Fruit fly (Drosophila melanogaster) whole organism, embryonic: ENCODE measurements around the gene CG4382.

ENCODE experiments used
- Ada2b ChIP-seq: fragments of 200-800 bp; sonication (Bioruptor generic); IDR thresholded peaks from 2 replicates; pipeline ENCODE4 v1.3.6; 2022; ENCODE audit warnings: missing biosample characterization, missing genetic modification characterization
- Asciz ChIP-seq: fragments of 200-800 bp; sonication (Bioruptor generic); optimal IDR thresholded peaks from 2 replicates; lab custom pipeline; 2017; ENCODE audit warnings: missing biosample characterization, mild to moderate bottlenecking, missing genetic modification characterization, missing genetic modification reagents
- Blimp-1 ChIP-seq: fragments of 200-800 bp; sonication (Bioruptor generic); optimal IDR thresholded peaks from 3 replicates; lab custom pipeline; 2018; ENCODE audit warnings: missing biosample characterization, missing genetic modification characterization, mild to moderate bottlenecking, moderate library complexity, missing genetic modification reagents
- CG11504 ChIP-seq: fragments of 200-800 bp; sonication (Bioruptor generic); optimal IDR thresholded peaks from 3 replicates; lab custom pipeline; 2019; ENCODE audit warnings: missing biosample characterization, mild to moderate bottlenecking, missing genetic modification characterization, moderate library complexity
- CG11695 ChIP-seq: fragments of 200-800 bp; sonication (Bioruptor generic); IDR thresholded peaks from 3 replicates; pipeline ENCODE4 v1.3.6; 2022; ENCODE audit warnings: missing biosample characterization, missing genetic modification characterization
- CG12299 ChIP-seq: fragments of 200-800 bp; sonication (Bioruptor generic); optimal IDR thresholded peaks from 2 replicates; lab custom pipeline; 2018; ENCODE audit warnings: missing biosample characterization, mild to moderate bottlenecking, missing genetic modification characterization
- CG14014 ChIP-seq: fragments of 200-800 bp; sonication (Bioruptor generic); IDR thresholded peaks from 2 replicates; pipeline ENCODE4 v1.3.6; 2022; ENCODE audit warnings: missing biosample characterization, missing genetic modification characterization
- CG14441 ChIP-seq: fragments of 200-800 bp; sonication (Bioruptor generic); IDR thresholded peaks from 2 replicates; pipeline ENCODE4 v1.3.6; 2022; ENCODE audit warnings: missing biosample characterization, missing genetic modification characterization
- CG15601 ChIP-seq: fragments of 200-800 bp; sonication (Bioruptor generic); optimal IDR thresholded peaks from 3 replicates; lab custom pipeline; 2019; ENCODE audit warnings: missing biosample characterization, mild to moderate bottlenecking, missing genetic modification characterization, moderate library complexity
- CG1603 ChIP-seq: fragments of 200-800 bp; sonication (Bioruptor generic); optimal IDR thresholded peaks from 2 replicates; lab custom pipeline; 2019; ENCODE audit warnings: missing biosample characterization, mild to moderate bottlenecking, missing genetic modification characterization, moderate library complexity
- CG17359 ChIP-seq: fragments of 200-800 bp; sonication (Bioruptor generic); optimal IDR thresholded peaks from 3 replicates; lab custom pipeline; 2018; ENCODE audit warnings: missing biosample characterization, mild to moderate bottlenecking, missing genetic modification characterization, moderate library complexity
- CG18599 ChIP-seq: fragments of 200-800 bp; sonication (Bioruptor generic); optimal IDR thresholded peaks from 3 replicates; lab custom pipeline; 2017; ENCODE audit warnings: missing biosample characterization, missing genetic modification characterization, mild to moderate bottlenecking, moderate library complexity, missing genetic modification reagents
- CG2678 ChIP-seq: fragments of 200-800 bp; sonication (Bioruptor generic); optimal IDR thresholded peaks from 3 replicates; lab custom pipeline; 2019; ENCODE audit warnings: missing biosample characterization, mild to moderate bottlenecking, missing genetic modification characterization, moderate library complexity
- CG2875 ChIP-seq: fragments of 200-800 bp; sonication (Bioruptor generic); optimal IDR thresholded peaks from 2 replicates; lab custom pipeline; 2017; ENCODE audit warnings: missing biosample characterization, mild to moderate bottlenecking, missing genetic modification characterization, missing genetic modification reagents
- CG30403 ChIP-seq: fragments of 200-800 bp; sonication (Bioruptor generic); optimal IDR thresholded peaks from 3 replicates; lab custom pipeline; 2016; ENCODE audit warnings: missing biosample characterization, missing genetic modification characterization
- CG3065 ChIP-seq: fragments of 200-800 bp; sonication (Bioruptor generic); optimal IDR thresholded peaks from 2 replicates; lab custom pipeline; 2016; ENCODE audit warnings: missing biosample characterization, missing genetic modification characterization
- CG32532 ChIP-seq: fragments of 200-800 bp; sonication (Bioruptor generic); IDR thresholded peaks from 2 replicates; pipeline ENCODE4 v1.3.6; 2022; ENCODE audit warnings: missing biosample characterization, missing genetic modification characterization
- CG43689 ChIP-seq: fragments of 200-800 bp; sonication (Bioruptor generic); IDR thresholded peaks from 2 replicates; pipeline ENCODE4 v1.3.6; 2022; ENCODE audit warnings: missing biosample characterization, missing genetic modification characterization
- CG5180 ChIP-seq: fragments of 200-800 bp; sonication (Bioruptor generic); optimal IDR thresholded peaks from 3 replicates; lab custom pipeline; 2017; ENCODE audit warnings: missing biosample characterization, missing genetic modification characterization, mild to moderate bottlenecking, moderate library complexity, missing genetic modification reagents
- CG6854 ChIP-seq: fragments of 200-800 bp; sonication (Bioruptor generic); optimal IDR thresholded peaks from 3 replicates; lab custom pipeline; 2017; ENCODE audit warnings: missing biosample characterization, mild to moderate bottlenecking, missing genetic modification characterization
- CG8388 ChIP-seq: fragments of 200-800 bp; sonication (Bioruptor generic); optimal IDR thresholded peaks from 2 replicates; lab custom pipeline; 2019; ENCODE audit warnings: missing biosample characterization, mild to moderate bottlenecking, missing genetic modification characterization, moderate library complexity
- CG8924 ChIP-seq: fragments of 200-800 bp; optimal IDR thresholded peaks from 3 replicates; lab custom pipeline; 2019; ENCODE audit warnings: missing biosample characterization, mild to moderate bottlenecking, missing genetic modification characterization, moderate library complexity
- E2f1 ChIP-seq: fragments of 200-800 bp; sonication (Bioruptor generic); IDR thresholded peaks from 2 replicates; pipeline ENCODE4 v1.3.6; 2022; ENCODE audit warnings: missing biosample characterization, missing genetic modification characterization
- Fer2 ChIP-seq: fragments of 200-800 bp; sonication (Bioruptor generic); optimal IDR thresholded peaks from 2 replicates; lab custom pipeline; 2018; ENCODE audit warnings: missing biosample characterization, mild to moderate bottlenecking, missing genetic modification characterization, moderate library complexity
- Gug ChIP-seq: fragments of 200-800 bp; sonication (Bioruptor generic); IDR thresholded peaks from 4 replicates; pipeline ENCODE4 v1.3.6; 2022; ENCODE audit warnings: missing biosample characterization, missing genetic modification characterization
- HmgZ ChIP-seq: fragments of 200-800 bp; sonication (Bioruptor generic); optimal IDR thresholded peaks from 2 replicates; lab custom pipeline; 2018; ENCODE audit warnings: missing biosample characterization, mild to moderate bottlenecking, missing genetic modification characterization
- Med ChIP-seq: fragments of 200-800 bp; sonication (Bioruptor generic); peaks from one replicate; lab custom pipeline; 2016; ENCODE audit warnings: missing biosample characterization, missing genetic modification characterization, mild to moderate bottlenecking, inconsistent platforms, moderate library complexity
- NfI ChIP-seq: fragments of 200-800 bp; sonication (Bioruptor generic); optimal IDR thresholded peaks from 3 replicates; lab custom pipeline; 2018; ENCODE audit warnings: missing biosample characterization, mild to moderate bottlenecking, missing genetic modification characterization, moderate library complexity
- Sry-β ChIP-seq: fragments of 200-800 bp; sonication (Bioruptor generic); optimal IDR thresholded peaks from 2 replicates; lab custom pipeline; 2018; ENCODE audit warnings: missing biosample characterization, mild to moderate bottlenecking, missing genetic modification characterization, moderate library complexity
- az2 ChIP-seq: fragments of 200-800 bp; sonication (Bioruptor generic); optimal IDR thresholded peaks from 3 replicates; lab custom pipeline; 2016; ENCODE audit warnings: missing biosample characterization, missing genetic modification characterization
- bcd ChIP-seq: fragments of 200-800 bp; sonication (Bioruptor generic); optimal IDR thresholded peaks from 2 replicates; lab custom pipeline; 2017; ENCODE audit warnings: missing biosample characterization, mild to moderate bottlenecking, missing genetic modification characterization
- gfzf ChIP-seq: fragments of 200-800 bp; sonication (Bioruptor generic); optimal IDR thresholded peaks from 2 replicates; lab custom pipeline; 2016; ENCODE audit warnings: missing biosample characterization, mild to moderate bottlenecking, missing genetic modification characterization, moderate library complexity
- kah ChIP-seq: fragments of 200-800 bp; sonication (Bioruptor generic); optimal IDR thresholded peaks from 2 replicates; lab custom pipeline; 2018; ENCODE audit warnings: missing biosample characterization, mild to moderate bottlenecking, missing genetic modification characterization
- lola ChIP-seq, 3 experiments: fragments of >200 bp in 2 of 3; fragments of 200-800 bp in 1 of 3; sonication (Bioruptor generic) in 1 of 3; optimal IDR thresholded peaks; 2 replicates each; lab custom pipeline; 2017 to 2019; ENCODE audit warnings: missing biosample characterization in 3 of 3, missing genetic modification characterization in 3 of 3, mild to moderate bottlenecking in 1 of 3, moderate library complexity in 1 of 3
- oc ChIP-seq: fragments of 200-800 bp; sonication (Bioruptor generic); optimal IDR thresholded peaks from 2 replicates; lab custom pipeline; 2018; ENCODE audit warnings: missing biosample characterization, mild to moderate bottlenecking, missing genetic modification characterization, moderate library complexity
- onecut ChIP-seq: fragments of 200-800 bp; sonication (Bioruptor generic); IDR thresholded peaks from 2 replicates; pipeline ENCODE4 v1.3.6; 2022; ENCODE audit warnings: missing biosample characterization, missing genetic modification characterization
- salm ChIP-seq: fragments of 200-800 bp; sonication (Bioruptor generic); optimal IDR thresholded peaks from 2 replicates; lab custom pipeline; 2018; ENCODE audit warnings: missing biosample characterization, mild to moderate bottlenecking, missing genetic modification characterization
- sd ChIP-seq: fragments of 200-800 bp; sonication (Bioruptor generic); optimal IDR thresholded peaks from 3 replicates; lab custom pipeline; 2018; ENCODE audit warnings: missing biosample characterization, mild to moderate bottlenecking, missing genetic modification characterization, moderate library complexity
- seq ChIP-seq: fragments of 200-800 bp; sonication (Bioruptor generic); IDR thresholded peaks from 2 replicates; pipeline ENCODE4 v1.3.6; 2022; ENCODE audit warnings: missing biosample characterization, missing genetic modification characterization
- sim ChIP-seq: fragments of 200-800 bp; sonication (Bioruptor generic); IDR thresholded peaks from 2 replicates; pipeline ENCODE4 v1.3.6; 2022; ENCODE audit warnings: missing biosample characterization, missing genetic modification characterization
- tap ChIP-seq: fragments of 200-800 bp; optimal IDR thresholded peaks from 3 replicates; lab custom pipeline; 2019; ENCODE audit warnings: missing biosample characterization, mild to moderate bottlenecking, missing genetic modification characterization, moderate library complexity
- toy ChIP-seq: fragments of 200-800 bp; sonication (Bioruptor generic); IDR thresholded peaks from 2 replicates; pipeline ENCODE4 v1.3.6; 2022; ENCODE audit warnings: missing biosample characterization, missing genetic modification characterization
- trem ChIP-seq: fragments of 200-800 bp; optimal IDR thresholded peaks from 3 replicates; lab custom pipeline; 2019; ENCODE audit warnings: missing biosample characterization, mild to moderate bottlenecking, missing genetic modification characterization, moderate library complexity
- vnd ChIP-seq: fragments of 200-800 bp; sonication (Bioruptor generic); IDR thresholded peaks from 3 replicates; pipeline ENCODE4 v1.3.6; 2022; ENCODE audit warnings: missing biosample characterization, missing genetic modification characterization; ENCODE audit not compliant: partially characterized antibody

Gene CG4382

dm6 chr2L:9613922-9614321, 13.2 kb upstream of the CG4382 start (continued):
- peak; percentile 6 for TF ChIP-seq CG6854 (GFP tag; lab: Kevin White, UChicago)
- no peak for TF ChIP-seq sim (GFP tag; lab: Robert Waterston, UW)
- TF ChIP-seq CG2875 (GFP tag; lab: Kevin White, UChicago) = peak; percentile 54
- peak; percentile 17 for TF ChIP-seq CG5180
- no peak for TF ChIP-seq oc (tag; lab: Kevin White, UChicago)
- no peak for TF ChIP-seq CG14014 (GFP tag; lab: Robert Waterston, UW)
- peak; percentile 41 for TF ChIP-seq trem (tag; lab: Kevin White, UChicago)
- TF ChIP-seq vnd (GFP tag; lab: Robert Waterston, UW) = no peak
- peak; percentile 47 for TF ChIP-seq CG2678 (tag; lab: Kevin White, UChicago)
- TF ChIP-seq CG43689 = no peak
- no peak for TF ChIP-seq Ada2b (GFP tag; lab: Robert Waterston, UW)
- TF ChIP-seq Asciz (GFP tag; lab: Kevin White, UChicago) = peak; percentile 62
- peak; percentile 98 for TF ChIP-seq sd (tag; lab: Kevin White, UChicago)
- peak; percentile 12 for TF ChIP-seq CG8388 (GFP tag; lab: Kevin White, UChicago)
- peak; percentile 13 for TF ChIP-seq Sry-β
- TF ChIP-seq bcd (GFP tag; lab: Kevin White, UChicago) = peak; percentile 27
- no peak for TF ChIP-seq CG3065
- peak; percentile 52 for TF ChIP-seq CG8924
- 0 out of 2 replicates have a peak, but pooled peaks have one; percentile 8 for TF ChIP-seq seq
- no peak for TF ChIP-seq Fer2
- peak; percentile 3 for TF ChIP-seq salm (tag; lab: Kevin White, UChicago)
- TF ChIP-seq onecut (GFP tag; lab: Robert Waterston, UW) = 0 out of 2 replicates have a peak, but pooled peaks have one; percentile 8
- peak; percentile 17 for TF ChIP-seq CG15601 (tag; lab: Kevin White, UChicago)
- TF ChIP-seq NfI (GFP tag; lab: Kevin White, UChicago) = peak; percentile 49
- TF ChIP-seq az2 (GFP tag; lab: Kevin White, UChicago) = peak; percentile 23
- TF ChIP-seq Gug (GFP tag; lab: Robert Waterston, UW) = peak; percentile 18; the same call in 1 of the 4 replicates
- peak; percentile 38 for TF ChIP-seq CG11504
- peak; percentile 29 for TF ChIP-seq HmgZ (tag; lab: Kevin White, UChicago)
- peak; percentile 45 for TF ChIP-seq Blimp-1 (GFP tag; lab: Kevin White, UChicago)
- TF ChIP-seq kah = peak; percentile 3
- peak; percentile 31 for TF ChIP-seq tap (tag; lab: Kevin White, UChicago)
- peak in 1 of 3 experiments; percentile 20 for TF ChIP-seq lola (GFP tag; optimal IDR thresholded peaks at IDR 0.05; lab: Kevin White, UChicago)
- TF ChIP-seq CG18599 (GFP tag; lab: Kevin White, UChicago) = peak; percentile 33
- TF ChIP-seq E2f1 = 0 out of 2 replicates have a peak, but pooled peaks have one; percentile 19
- no peak for TF ChIP-seq CG30403
- peak; percentile 32 for TF ChIP-seq CG1603 (tag; lab: Kevin White, UChicago)
- TF ChIP-seq CG17359 (tag; lab: Kevin White, UChicago) = peak; percentile 40
- 0 out of 2 replicates have a peak, but pooled peaks have one; percentile 6 for TF ChIP-seq CG14441 (GFP tag; lab: Robert Waterston, UW)
- peak; percentile 86 for TF ChIP-seq Med
- no peak for TF ChIP-seq toy (GFP tag; lab: Robert Waterston, UW)
- TF ChIP-seq CG32532 (GFP tag; lab: Robert Waterston, UW) = peak; percentile 12; the same call in 1 of the 2 replicates
- TF ChIP-seq CG12299 (tag; lab: Kevin White, UChicago) = no peak
- TF ChIP-seq CG11695 (GFP tag; lab: Robert Waterston, UW) = peak; percentile 98
- TF ChIP-seq gfzf (GFP tag; lab: Kevin White, UChicago) = no peak
